Worm (Caenorhabditis elegans) whole organism, mixed stage, embryonic: ENCODE data around the gene snn-1.

Experiments
- blmp-1 ChIP-seq: fragments of 150-350 bp; optimal IDR thresholded peaks from 2 replicates; lab custom pipeline; 2014; ENCODE audit warnings: missing biosample characterization, missing genetic modification characterization
- cnd-1 ChIP-seq: fragments of 200-800 bp; sonication (Bioruptor generic); optimal IDR thresholded peaks from 2 replicates; lab custom pipeline; 2018; ENCODE audit warnings: mild to moderate bottlenecking, missing genetic modification characterization, missing compliant biosample characterization
- elt-1 ChIP-seq: sonication (generic microtip); optimal IDR thresholded peaks from 2 replicates; lab custom pipeline; 2017; ENCODE audit warnings: missing genetic modification characterization, mild to moderate bottlenecking, missing compliant biosample characterization, antibody characterized with exemption, moderate library complexity, borderline replicate concordance; ENCODE audit not compliant: insufficient read depth
- elt-3 ChIP-seq: fragments of 150-350 bp; optimal IDR thresholded peaks from 2 replicates; lab custom pipeline; 2014; ENCODE audit warnings: missing biosample characterization, missing genetic modification characterization
- lin-13 ChIP-seq: fragments of 150-350 bp; optimal IDR thresholded peaks from 2 replicates; lab custom pipeline; 2014; ENCODE audit warnings: missing biosample characterization, missing genetic modification characterization
- lsy-2 ChIP-seq: fragments of 150-350 bp; optimal IDR thresholded peaks from 2 replicates; lab custom pipeline; 2014; ENCODE audit warnings: missing biosample characterization, missing genetic modification characterization
- mab-5 ChIP-seq: fragments of 150-350 bp; optimal IDR thresholded peaks from 2 replicates; lab custom pipeline; 2014; ENCODE audit warnings: missing biosample characterization, missing genetic modification characterization
- mep-1 ChIP-seq: fragments of 150-350 bp; optimal IDR thresholded peaks from 2 replicates; lab custom pipeline; 2017; ENCODE audit warnings: missing biosample characterization, missing genetic modification reagents, missing genetic modification characterization, inconsistent platforms
- nhr-12 ChIP-seq: fragments of 150-350 bp; optimal IDR thresholded peaks from 2 replicates; lab custom pipeline; 2014; ENCODE audit warnings: missing biosample characterization, missing genetic modification characterization
- nhr-237 ChIP-seq: fragments of 150-350 bp; optimal IDR thresholded peaks from 2 replicates; lab custom pipeline; 2014; ENCODE audit warnings: missing biosample characterization, missing genetic modification characterization
- pha-4 ChIP-seq: fragments of 150-350 bp; optimal IDR thresholded peaks from 2 replicates; lab custom pipeline; 2018; ENCODE audit warnings: missing biosample characterization, missing genetic modification reagents, missing genetic modification characterization
- snpc-4 ChIP-seq: fragments of 150-350 bp; optimal IDR thresholded peaks from 2 replicates; lab custom pipeline; 2014; ENCODE audit warnings: missing biosample characterization, missing genetic modification characterization
- unc-39 ChIP-seq: fragments of 150-350 bp; optimal IDR thresholded peaks from 2 replicates; lab custom pipeline; 2014; ENCODE audit warnings: missing biosample characterization, missing genetic modification characterization
- ztf-11 ChIP-seq: fragments of 150-350 bp; optimal IDR thresholded peaks from 2 replicates; lab custom pipeline; 2014; ENCODE audit warnings: missing biosample characterization, missing genetic modification characterization

DNA sequence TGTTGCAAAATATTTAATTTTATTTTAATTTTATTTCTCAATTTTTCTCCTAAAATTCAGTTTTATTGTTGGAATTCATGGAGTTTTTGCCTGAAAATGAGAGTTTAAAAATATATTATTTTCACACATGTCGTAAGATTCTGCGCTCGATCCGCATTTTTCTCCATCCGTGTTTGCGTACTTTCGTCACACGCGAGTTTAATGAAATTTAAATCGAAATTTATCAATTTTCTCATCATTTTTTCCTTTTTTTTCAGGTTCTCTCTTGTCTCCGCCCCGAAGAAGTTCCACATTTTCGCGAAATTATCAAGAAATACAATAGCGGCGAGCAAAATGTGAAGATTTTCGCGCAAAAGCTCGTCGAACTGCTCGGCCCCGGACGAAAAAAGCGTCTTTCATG is 31.5 kb upstream of the snn-1 start:
- TF ChIP-seq nhr-12 (tag; lab: Kevin White, UChicago) (no peak), ztf-11 (no peak), unc-39 (tag; lab: Kevin White, UChicago) (no peak), nhr-237 (no peak), elt-3 (no peak), lin-13 (no peak), cnd-1 (no peak), blmp-1 (tag; lab: Kevin White, UChicago) (no peak), lsy-2 (tag; lab: Kevin White, UChicago) (no peak), pha-4 (no peak), elt-1 (tag; lab: Kevin White, UChicago) (no peak), mab-5 (no peak), mep-1 (no peak), snpc-4 (tag; lab: Kevin White, UChicago) (no peak)
